Worm (Caenorhabditis elegans) whole organism, early embryonic: ENCODE data around the gene F20D6.8.

Experiments used
- B0310.2 ChIP-seq: sonication (generic microtip); optimal IDR thresholded peaks from 2 replicates; lab custom pipeline; 2016; ENCODE audit warnings: mild to moderate bottlenecking, missing genetic modification characterization, missing compliant biosample characterization
- F13C5.2 ChIP-seq: sonication (generic microtip); optimal IDR thresholded peaks from 2 replicates; lab custom pipeline; 2017; ENCODE audit warnings: mild to moderate bottlenecking, missing genetic modification characterization, inconsistent platforms, missing compliant biosample characterization
- aly-1 ChIP-seq: sonication (generic microtip); optimal IDR thresholded peaks from 2 replicates; lab custom pipeline; 2016; ENCODE audit warnings: missing genetic modification characterization, missing compliant biosample characterization
- ama-1 ChIP-seq: fragments of 150-350 bp; optimal IDR thresholded peaks from 2 replicates; lab custom pipeline; 2014
- ceh-13 ChIP-seq: fragments of 200-800 bp; sonication (Bioruptor generic); optimal IDR thresholded peaks from 2 replicates; lab custom pipeline; 2018; ENCODE audit warnings: mild to moderate bottlenecking, missing genetic modification characterization, missing compliant biosample characterization
- ceh-36 ChIP-seq: sonication (generic microtip); optimal IDR thresholded peaks from 2 replicates; lab custom pipeline; 2016; ENCODE audit warnings: missing genetic modification characterization, inconsistent platforms, missing compliant biosample characterization
- flt-1 ChIP-seq: fragments of 200-800 bp; sonication (Bioruptor generic); IDR thresholded peaks from 2 replicates; pipeline ENCODE4 v1.3.6; 2022; ENCODE audit warnings: missing genetic modification characterization, missing compliant biosample characterization
- hmbx-1 ChIP-seq: sonication (generic microtip); optimal IDR thresholded peaks from 2 replicates; lab custom pipeline; 2016; ENCODE audit warnings: mild to moderate bottlenecking, missing genetic modification characterization, missing compliant biosample characterization
- hmg-4 ChIP-seq: fragments of 200-800 bp; sonication (Bioruptor generic); optimal IDR thresholded peaks from 2 replicates; lab custom pipeline; 2018; ENCODE audit warnings: mild to moderate bottlenecking, missing genetic modification characterization, missing compliant biosample characterization
- scrt-1 ChIP-seq: fragments of 200-800 bp; sonication (Bioruptor generic); IDR thresholded peaks from 2 replicates; pipeline ENCODE4 v1.3.6; 2022; ENCODE audit warnings: missing genetic modification characterization, missing compliant biosample characterization
- sea-1 ChIP-seq: fragments of 200-800 bp; sonication (Bioruptor generic); conservative IDR thresholded peaks from 2 replicates; pipeline ENCODE4 v1.3.6; 2022; ENCODE audit warnings: missing genetic modification characterization, missing compliant biosample characterization
- tbx-11 ChIP-seq: fragments of 200-800 bp; sonication (Bioruptor generic); IDR thresholded peaks from 2 replicates; pipeline ENCODE4 v1.3.6; 2022; ENCODE audit warnings: missing genetic modification characterization, missing compliant biosample characterization
- tra-4 ChIP-seq: sonication (generic microtip); optimal IDR thresholded peaks from 2 replicates; lab custom pipeline; 2017; ENCODE audit warnings: missing genetic modification characterization, missing compliant biosample characterization

DNA sequence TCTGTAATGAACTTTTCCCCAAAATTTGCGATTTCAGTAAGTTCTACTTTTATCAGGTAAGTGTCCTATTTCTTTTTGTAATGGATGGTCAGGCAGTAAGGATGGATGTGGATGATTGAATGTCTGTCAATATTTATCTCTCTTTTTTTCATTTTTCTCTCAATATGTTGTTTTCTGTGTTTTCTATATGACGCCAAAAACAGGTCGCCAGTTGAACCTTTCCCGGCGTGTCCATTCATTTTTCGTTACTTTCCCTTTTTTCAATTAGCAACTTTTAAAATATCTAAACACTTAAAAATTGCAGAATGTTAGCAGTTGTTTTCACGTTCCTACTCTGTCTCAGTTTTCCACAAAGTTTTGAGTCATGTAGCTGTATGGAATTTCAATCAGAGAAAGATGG is 38.9 kb upstream of the F20D6.8 start, which contains the start of gene timp-1:
- TF ChIP-seq ceh-36 (no peak), ama-1 (lab: Kevin White, UChicago) (no peak), B0310.2 (tag; lab: Kevin White, UChicago) (no peak), tra-4 (tag; lab: Kevin White, UChicago) (no peak), scrt-1 (GFP tag; lab: Robert Waterston, UW) (no peak), aly-1 (tag; lab: Kevin White, UChicago) (no peak), hmg-4 (GFP tag; lab: Kevin White, UChicago) (no peak), sea-1 (no peak), F13C5.2 (tag; lab: Kevin White, UChicago) (no peak), flt-1 (GFP tag; lab: Robert Waterston, UW) (no peak), hmbx-1 (tag; lab: Kevin White, UChicago) (no peak), tbx-11 (GFP tag; lab: Robert Waterston, UW) (no peak), ceh-13 (GFP tag; lab: Kevin White, UChicago) (no peak)
